Fruit fly (Drosophila melanogaster) whole organism: Measurements from ENCODE around the gene raw.

Source experiments
- Dll ChIP-seq: fragments of >200 bp; optimal IDR thresholded peaks from 2 replicates; lab custom pipeline; 2017
- pan ChIP-seq: fragments of >200 bp; optimal IDR thresholded peaks from 2 replicates; lab custom pipeline; 2017
- psq ChIP-seq: fragments of >200 bp; optimal IDR thresholded peaks from 2 replicates; lab custom pipeline; 2017

dm6 chr2L:8781152-8781551 lies 40.7 kb upstream of the raw start, which contains the start of gene LManVI:
- no peak for TF ChIP-seq psq (lab: Kevin White, UChicago)
- TF ChIP-seq pan (lab: Kevin White, UChicago), result no peak
- TF ChIP-seq Dll, result no peak
